Worm (Caenorhabditis elegans): ENCODE data around the gene tmem-17.

DNA sequence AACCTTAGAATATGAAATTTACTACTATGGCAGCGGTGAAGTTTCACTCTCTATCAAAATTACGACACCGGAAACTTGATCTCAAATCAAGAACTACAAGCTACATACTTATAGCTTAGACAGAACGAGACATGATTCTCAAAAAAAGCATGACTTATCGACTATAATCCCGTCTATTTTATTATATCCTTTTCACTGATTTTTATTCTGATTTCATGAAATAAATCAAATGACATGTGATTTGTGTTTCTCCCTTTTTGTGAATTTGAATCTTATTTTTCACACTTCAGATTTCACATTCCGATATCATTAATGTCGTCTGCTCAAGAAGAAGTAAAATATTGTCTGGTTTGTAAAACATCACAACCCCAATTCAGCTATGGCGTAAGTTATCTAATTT is 29.9 kb downstream of the tmem-17 start, which contains the start of gene ZK418.11:
- TF ChIP-seq nhr-11 (tag; optimal IDR thresholded peaks at IDR 0.05) (peak; percentile 43), unc-39 (tag; optimal IDR thresholded peaks at IDR 0.05) (no peak), daf-12 (tag; optimal IDR thresholded peaks at IDR 0.05) (no peak), tbx-2 (tag; optimal IDR thresholded peaks at IDR 0.05) (no peak), ztf-11 (tag; optimal IDR thresholded peaks at IDR 0.05) (no peak), pqm-1 (tag; optimal IDR thresholded peaks at IDR 0.05) (no peak), unc-62 (GFP tag; optimal IDR thresholded peaks at IDR 0.05) (no peak), nhr-237 (tag; optimal IDR thresholded peaks at IDR 0.05) (no peak), ceh-28 (tag; optimal IDR thresholded peaks at IDR 0.05) (no peak), nfya-1 (tag; optimal IDR thresholded peaks at IDR 0.05; ENCODE audit: insufficient read depth) (no peak), nhr-77 (tag; optimal IDR thresholded peaks at IDR 0.05) (no peak), R02D3.7 (tag; optimal IDR thresholded peaks at IDR 0.05) (no peak), zag-1 (tag; optimal IDR thresholded peaks at IDR 0.05) (no peak)

Data from whole organism, L3 larva.